Fruit fly (Drosophila melanogaster) S2 (cell line): ENCODE results near the gene CG31183.

Experiments
- CG8478 ChIP-seq: fragments of >200 bp; optimal IDR thresholded peaks from 2 replicates; lab custom pipeline; 2018
- CTCF ChIP-seq, 2 experiments: fragments of >200 bp; optimal IDR thresholded peaks; 2 replicates each; lab custom pipeline; 2018

DNA sequence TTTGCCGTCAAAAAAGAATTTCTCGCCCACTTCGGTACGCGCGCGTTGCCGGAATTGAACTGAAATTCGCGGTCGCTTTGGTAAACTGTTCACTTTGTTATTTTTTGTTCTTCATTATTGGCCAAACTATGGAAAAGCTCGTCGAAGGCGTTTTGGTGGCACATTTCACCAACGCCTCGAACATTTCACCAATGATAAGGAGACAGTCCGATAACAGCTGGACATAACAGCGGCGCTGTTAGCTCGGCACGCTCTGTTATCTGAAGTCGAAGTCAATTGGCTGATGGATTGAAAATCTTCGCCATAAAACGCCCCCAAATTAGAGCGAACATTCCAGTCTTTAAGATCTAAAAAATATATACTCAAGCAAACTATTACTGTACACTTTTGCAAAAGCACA is 20.2 kb upstream of the CG31183 start, which contains the start of gene CG14877:
- TF ChIP-seq CG8478 (lab: Kevin White, UChicago): no peak
- TF ChIP-seq CTCF (optimal IDR thresholded peaks at IDR 0.05; lab: Kevin White, UChicago): no peak
